Fruit fly (Drosophila melanogaster) whole organism, wandering third instar larva: Measurements from ENCODE around the gene CG5793.

Experiments
- N ChIP-seq: fragments of >200 bp; optimal IDR thresholded peaks from 2 replicates; lab custom pipeline; 2018; ENCODE audit warnings: missing biosample characterization, missing external identifiers, missing genetic modification characterization
- dmrt93B ChIP-seq: fragments of 200-800 bp; sonication (Bioruptor generic); optimal IDR thresholded peaks from 2 replicates; lab custom pipeline; 2018; ENCODE audit warnings: missing biosample characterization, mild to moderate bottlenecking, missing genetic modification characterization
- ey ChIP-seq: fragments of 200-800 bp; sonication (Bioruptor generic); optimal IDR thresholded peaks from 2 replicates; lab custom pipeline; 2016; ENCODE audit warnings: missing biosample characterization, missing genetic modification characterization
- tai ChIP-seq: sonication (Bioruptor generic); optimal IDR thresholded peaks from 2 replicates; lab custom pipeline; 2016; ENCODE audit warnings: missing biosample characterization, missing genetic modification characterization

DNA sequence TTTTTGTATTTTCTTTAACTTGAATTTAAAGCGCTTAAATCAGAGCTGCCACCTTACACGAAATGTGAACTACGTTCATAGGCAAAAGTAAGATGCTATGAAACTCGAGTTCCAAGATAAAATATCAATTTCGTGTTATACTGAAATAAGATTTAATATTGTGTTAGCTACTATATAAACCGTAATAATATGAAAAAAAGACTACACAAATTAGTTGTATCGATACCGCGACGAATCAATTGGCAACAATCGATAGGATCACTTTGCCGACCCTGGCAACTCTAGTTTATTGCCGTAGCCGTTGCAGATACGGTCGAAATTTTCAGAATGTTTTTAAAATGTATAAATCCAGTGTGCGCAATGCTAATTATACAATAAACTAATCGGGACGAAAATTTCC is 13.1 kb downstream of the CG5793 start, which contains the start of gene SNF4Agamma:
- TF ChIP-seq ey (GFP tag; lab: Kevin White, UChicago) (no peak), tai (no peak), N (GFP tag; lab: Kevin White, UChicago) (no peak), dmrt93B (no peak)
